Worm (Caenorhabditis elegans): Measurements from ENCODE around the gene ZK669.3.

The ZK669.3 gene

DNA sequence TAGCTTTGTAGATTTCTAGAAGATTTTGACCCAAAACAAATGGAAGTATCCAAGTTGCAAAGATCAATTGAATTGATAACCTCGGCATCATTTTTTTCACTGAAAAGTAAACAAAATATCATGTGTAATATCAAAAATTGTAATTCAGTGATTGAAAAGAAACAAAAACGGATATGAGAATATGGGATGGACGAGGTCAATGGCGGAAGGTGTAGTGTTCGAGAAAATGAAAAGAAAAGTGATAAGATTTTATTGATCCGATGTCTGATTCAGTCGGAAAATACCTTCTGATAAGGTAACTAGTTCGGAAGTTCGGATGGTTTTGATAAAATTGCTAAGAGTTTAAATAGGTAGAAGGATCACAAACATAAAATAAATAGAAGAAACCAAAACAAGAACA, 2.9 kb upstream of the ZK669.3 start, which contains the start of gene ZK669.2:
TSS of gene ZK669.2 (minus strand) at position 101 of the 400 bp plus-strand sequence.
- TF ChIP-seq pha-4 (tag; optimal IDR thresholded peaks at IDR 0.05) (no peak), fkh-3 (tag; optimal IDR thresholded peaks at IDR 0.05) (no peak), ztf-6 (GFP tag; IDR thresholded peaks at IDR 0.05) (no peak), C17E4.6 (GFP tag; IDR thresholded peaks at IDR 0.05) (no peak), B0019.2 (GFP tag; conservative IDR thresholded peaks at IDR 0.05) (no peak), madf-10 (tag; optimal IDR thresholded peaks at IDR 0.05) (no peak), ets-4 (GFP tag; optimal IDR thresholded peaks at IDR 0.05) (no peak), sptf-2 (GFP tag; optimal IDR thresholded peaks at IDR 0.05) (no peak), ccch-3 (GFP tag; optimal IDR thresholded peaks at IDR 0.05) (no peak), snpc-3.4 (tag; optimal IDR thresholded peaks at IDR 0.05) (no peak), dpl-1 (GFP tag; optimal IDR thresholded peaks at IDR 0.05) (no peak), athp-1 (tag; optimal IDR thresholded peaks at IDR 0.05) (no peak), cebp-2 (GFP tag; IDR thresholded peaks at IDR 0.05) (no peak), nhr-80 (tag; optimal IDR thresholded peaks at IDR 0.05) (no peak), tbp1 (GFP tag; optimal IDR thresholded peaks at IDR 0.05) (no peak)

DNA sequence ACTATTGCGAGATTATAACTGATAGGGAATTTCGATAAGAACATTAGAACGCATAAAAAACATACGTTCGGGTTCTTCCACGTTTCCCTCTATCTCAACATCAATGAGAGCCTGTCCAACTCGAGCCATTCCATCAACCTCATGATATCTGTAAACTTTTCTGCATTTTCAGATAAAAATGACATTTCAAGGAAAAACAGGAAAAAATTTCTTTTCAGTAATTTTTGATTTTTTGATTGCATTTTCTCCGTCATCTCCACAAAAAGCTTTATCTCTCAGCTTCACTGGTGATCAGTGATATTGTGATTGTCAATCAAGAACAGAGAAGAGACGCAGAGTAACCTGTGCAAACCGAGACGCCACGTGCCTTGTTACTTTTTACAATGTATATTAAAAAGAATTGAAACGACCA, 3.4 kb downstream of the ZK669.3 start:
- TF ChIP-seq lsy-27 (tag; optimal IDR thresholded peaks at IDR 0.05; ENCODE audit: borderline replicate concordance, insufficient read depth) = no peak
- peak; percentile 10 for TF ChIP-seq tbp1 (GFP tag; optimal IDR thresholded peaks at IDR 0.05)
- peak; percentile 42 for TF ChIP-seq lin-40 (tag; optimal IDR thresholded peaks at IDR 0.05)
- TF ChIP-seq atf-7 (tag; optimal IDR thresholded peaks at IDR 0.05) = peak; percentile 57
- no peak for TF ChIP-seq ets-4 (GFP tag; optimal IDR thresholded peaks at IDR 0.05)
- no peak for TF ChIP-seq sdz-38 (tag; optimal IDR thresholded peaks at IDR 0.05)
- peak; percentile 47 to 83 for TF ChIP-seq let-607 (tag; optimal IDR thresholded peaks at IDR 0.05)
- TF ChIP-seq nhr-80 (tag; optimal IDR thresholded peaks at IDR 0.05) = peak; percentile 91
- TF ChIP-seq cebp-1 (GFP tag; IDR thresholded peaks at IDR 0.05) = no peak
- TF ChIP-seq cebp-1 (tag; optimal IDR thresholded peaks at IDR 0.05) = peak; percentile 28
- peak; percentile 28 for TF ChIP-seq nhr-90 (tag; optimal IDR thresholded peaks at IDR 0.05)

DNA sequence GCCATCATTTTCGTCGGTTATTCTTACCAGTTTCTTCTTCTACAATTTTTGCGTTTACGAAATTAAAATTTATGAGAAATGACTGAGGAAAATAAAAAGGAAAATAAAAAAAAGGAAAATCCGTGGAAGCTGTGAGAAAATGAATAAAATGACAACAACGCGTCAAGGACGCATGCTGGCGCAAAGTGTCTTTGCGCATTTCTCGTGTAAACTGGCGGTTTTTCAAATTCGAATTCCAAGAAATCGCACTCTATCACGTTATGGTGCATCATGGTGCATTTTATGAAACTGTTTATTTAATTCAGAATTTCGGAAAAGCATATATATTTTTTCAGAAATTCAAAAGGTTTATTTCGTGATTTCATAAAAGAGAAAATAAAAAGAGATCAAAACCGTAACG, 4.2 kb downstream of the ZK669.3 start, which contains the start of gene dbt-1:
TSS of gene dbt-1 (minus strand) at position 39 of the 400 bp plus-strand sequence.
- no peak for TF ChIP-seq snpc-4 (GFP tag; optimal IDR thresholded peaks at IDR 0.05)
- peak in 1 of 4 experiments; percentile 34 for TF ChIP-seq snpc-4 (tag; optimal IDR thresholded peaks at IDR 0.05)
- 0 out of 2 replicates have a peak, but pooled peaks have one; percentile 29 for TF ChIP-seq hmg-1.2 (GFP tag; IDR thresholded peaks at IDR 0.05)
- TF ChIP-seq pbrm-1 (GFP tag; IDR thresholded peaks at IDR 0.05) = no peak
- TF ChIP-seq attf-3 (GFP tag; conservative IDR thresholded peaks at IDR 0.05) = 0 out of 2 replicates have a peak, but pooled peaks have one; percentile 24
- TF ChIP-seq ceh-100 (GFP tag; IDR thresholded peaks at IDR 0.05) = peak; percentile 31; the same call in 1 of the 2 replicates
- peak; percentile 95 for TF ChIP-seq lin-54 (GFP tag; optimal IDR thresholded peaks at IDR 0.05)
- peak; percentile 76 for TF ChIP-seq dpl-1 (GFP tag; optimal IDR thresholded peaks at IDR 0.05)
- peak; percentile 35 to 93 (median 54) for TF ChIP-seq lin-35 (GFP tag; optimal IDR thresholded peaks at IDR 0.05)
- peak in 1 of 2 experiments; percentile 10 for TF ChIP-seq let-607 (tag; optimal IDR thresholded peaks at IDR 0.05)
- TF ChIP-seq F33H1.4 (GFP tag; IDR thresholded peaks at IDR 0.05) = peak; percentile 58
- peak; percentile 95 for TF ChIP-seq ztf-18 (tag; optimal IDR thresholded peaks at IDR 0.05)
- no peak for TF ChIP-seq die-1 (tag; optimal IDR thresholded peaks at IDR 0.05)
- no peak for TF ChIP-seq sdz-38 (tag; optimal IDR thresholded peaks at IDR 0.05)
- peak; percentile 20; the same call in 1 of the 2 replicates for TF ChIP-seq madf-8 (GFP tag; conservative IDR thresholded peaks at IDR 0.05)
- peak; percentile 40 for TF ChIP-seq xnd-1 (tag; optimal IDR thresholded peaks at IDR 0.05)
- TF ChIP-seq Y79H2A.3 (GFP tag; conservative IDR thresholded peaks at IDR 0.05) = no peak
- peak; percentile 75 for TF ChIP-seq lin-40 (tag; optimal IDR thresholded peaks at IDR 0.05)
- TF ChIP-seq tlf-1 (GFP tag; optimal IDR thresholded peaks at IDR 0.05) = peak; percentile 45
- peak; percentile 81 for TF ChIP-seq mcd-1 (GFP tag; IDR thresholded peaks at IDR 0.05)
- no peak for TF ChIP-seq nhr-90 (tag; optimal IDR thresholded peaks at IDR 0.05)
- TF ChIP-seq him-1 (tag; optimal IDR thresholded peaks at IDR 0.05) = peak; percentile 49
- TF ChIP-seq lin-26 (GFP tag; IDR thresholded peaks at IDR 0.05) = no peak
- peak; percentile 58 for TF ChIP-seq ZK185.1 (tag; optimal IDR thresholded peaks at IDR 0.05; ENCODE audit: poor library complexity, severe bottlenecking)
- peak; percentile 55; the same call in 1 of the 2 replicates for TF ChIP-seq Y56A3A.18 (GFP tag; IDR thresholded peaks at IDR 0.05)
- TF ChIP-seq efl-1 (GFP tag; optimal IDR thresholded peaks at IDR 0.05) = peak; percentile 68
